Worm (Caenorhabditis elegans): Measurements from ENCODE around the gene C56E6.4.

ce11 chrII:6566628-6567180, 38.2 kb upstream of the C56E6.4 start, which contains the start of the genes F18C5.5 and F18C5.9:
- TF ChIP-seq hlh-8 (tag; optimal IDR thresholded peaks at IDR 0.05): no peak
- TF ChIP-seq dve-1 (tag; optimal IDR thresholded peaks at IDR 0.05): no peak
- no peak for TF ChIP-seq fkh-10 (GFP tag; optimal IDR thresholded peaks at IDR 0.05)
- TF ChIP-seq dmd-4 (tag; optimal IDR thresholded peaks at IDR 0.05; ENCODE audit: borderline replicate concordance): no peak
- TF ChIP-seq K02D7.2 (tag; optimal IDR thresholded peaks at IDR 0.05): no peak
- TF ChIP-seq pha-4 (tag; optimal IDR thresholded peaks at IDR 0.05): no peak
- TF ChIP-seq ceh-9 (tag; optimal IDR thresholded peaks at IDR 0.05): no peak
- no peak for TF ChIP-seq elt-4 (tag; optimal IDR thresholded peaks at IDR 0.05)
